Fruit fly (Drosophila melanogaster): ENCODE results near the gene CG32756.
A peak's percentile ranks its signal among the peaks of the same experiment; 100 is the strongest.

Gene CG32756

dm6 chrX:5895821-5896550 lies 49.5 kb upstream of the CG32756 start (continued):
- peak; percentile 67 for TF ChIP-seq CG13775 (GFP tag; optimal IDR thresholded peaks at IDR 0.05)
- peak; percentile 85 for TF ChIP-seq CG12659 (GFP tag; optimal IDR thresholded peaks at IDR 0.05)
- TF ChIP-seq CG6272 (GFP tag; IDR thresholded peaks at IDR 0.05) = peak; percentile 65
- TF ChIP-seq CG11398 (GFP tag; optimal IDR thresholded peaks at IDR 0.05) = peak; percentile 87
- TF ChIP-seq Opbp (GFP tag; IDR thresholded peaks at IDR 0.05; ENCODE audit: partially characterized antibody) = no peak
- TF ChIP-seq CG5953 (GFP tag; IDR thresholded peaks at IDR 0.05) = peak; percentile 91
- TF ChIP-seq B-H1 (GFP tag; IDR thresholded peaks at IDR 0.05) = peak; percentile 91
- peak; percentile 76 for TF ChIP-seq CG3847 (GFP tag; IDR thresholded peaks at IDR 0.05)
- TF ChIP-seq MESR4 (GFP tag; optimal IDR thresholded peaks at IDR 0.05) = peak; percentile 21
- TF ChIP-seq Deaf1 (tag; optimal IDR thresholded peaks at IDR 0.05) = peak; percentile 50
- peak; percentile 68 for TF ChIP-seq CG33213 (GFP tag; optimal IDR thresholded peaks at IDR 0.05)
- TF ChIP-seq CG18011 (GFP tag; optimal IDR thresholded peaks at IDR 0.05) = peak; percentile 61
- TF ChIP-seq toy (GFP tag; IDR thresholded peaks at IDR 0.05) = peak; percentile 79
- peak; percentile 90 for TF ChIP-seq CG14014 (GFP tag; IDR thresholded peaks at IDR 0.05)
- peak; percentile 94 for TF ChIP-seq dysf (GFP tag; IDR thresholded peaks at IDR 0.05)
- TF ChIP-seq CG12104 (GFP tag; optimal IDR thresholded peaks at IDR 0.05) = peak; percentile 75
- TF ChIP-seq CG10267 (tag; optimal IDR thresholded peaks at IDR 0.05) = peak; percentile 78
- TF ChIP-seq cato (GFP tag; optimal IDR thresholded peaks at IDR 0.05; ENCODE audit: borderline replicate concordance) = peak; percentile 79
- peak; percentile 85 for TF ChIP-seq Atf-2 (GFP tag; optimal IDR thresholded peaks at IDR 0.05)
- TF ChIP-seq CG31441 (GFP tag; IDR thresholded peaks at IDR 0.05) = peak; percentile 94
- peak; percentile 87 for TF ChIP-seq Hr3 (GFP tag; optimal IDR thresholded peaks at IDR 0.05)
- TF ChIP-seq unpg (GFP tag; optimal IDR thresholded peaks at IDR 0.05) = peak; percentile 93
- no peak for TF ChIP-seq CG8478 (optimal IDR thresholded peaks at IDR 0.05)
- peak; percentile 90 for TF ChIP-seq lbe (GFP tag; optimal IDR thresholded peaks at IDR 0.05)
- peak; percentile 13 for TF ChIP-seq CG7271 (tag; optimal IDR thresholded peaks at IDR 0.05)
- peak; percentile 95 for TF ChIP-seq ken (GFP tag; IDR thresholded peaks at IDR 0.05)
- peak; percentile 44; the same call in 1 of the 2 replicates for TF ChIP-seq CkIIα-i1 (GFP tag; IDR thresholded peaks at IDR 0.05)
- peak; percentile 87 for TF ChIP-seq onecut (GFP tag; IDR thresholded peaks at IDR 0.05)
- TF ChIP-seq fd64A (GFP tag; optimal IDR thresholded peaks at IDR 0.05) = peak; percentile 84
- TF ChIP-seq E2f1 (GFP tag; IDR thresholded peaks at IDR 0.05) = peak; percentile 90
- peak; percentile 23 for TF ChIP-seq ash1 (GFP tag; optimal IDR thresholded peaks at IDR 0.05)
- TF ChIP-seq amos (GFP tag; IDR thresholded peaks at IDR 0.05; ENCODE audit: partially characterized antibody) = no peak
- TF ChIP-seq CG9215 (GFP tag; IDR thresholded peaks at IDR 0.05) = peak; percentile 67
- peak; percentile 96 for TF ChIP-seq CG2199 (GFP tag; IDR thresholded peaks at IDR 0.05)
- peak; percentile 94 for TF ChIP-seq CG17328 (GFP tag; IDR thresholded peaks at IDR 0.05)
- peak; percentile 85 for TF ChIP-seq CG1647 (GFP tag; optimal IDR thresholded peaks at IDR 0.05)
- TF ChIP-seq NC2β (GFP tag; optimal IDR thresholded peaks at IDR 0.05) = peak; percentile 88
- TF ChIP-seq C15 (GFP tag; IDR thresholded peaks at IDR 0.05) = peak; percentile 64; the same call in 1 of the 3 replicates
- TF ChIP-seq H15 (GFP tag; IDR thresholded peaks at IDR 0.05) = peak; percentile 91
- TF ChIP-seq CG12391 (tag; optimal IDR thresholded peaks at IDR 0.05) = peak; percentile 88
- TF ChIP-seq CG11085 (GFP tag; IDR thresholded peaks at IDR 0.05) = peak; percentile 76; the same call in 1 of the 2 replicates
- TF ChIP-seq CG15696 (tag; optimal IDR thresholded peaks at IDR 0.05) = peak; percentile 15
- TF ChIP-seq hbn (GFP tag; IDR thresholded peaks at IDR 0.05; ENCODE audit: partially characterized antibody) = no peak
- peak; percentile 84 for TF ChIP-seq Taf1 (GFP tag; IDR thresholded peaks at IDR 0.05)
- TF ChIP-seq ac (GFP tag; optimal IDR thresholded peaks at IDR 0.05) = peak; percentile 61
- no peak for TF ChIP-seq CG10543 (GFP tag; optimal IDR thresholded peaks at IDR 0.05)
- TF ChIP-seq CG14965 (GFP tag; optimal IDR thresholded peaks at IDR 0.05; ENCODE audit: borderline replicate concordance) = peak; percentile 75
- peak; percentile 22 for TF ChIP-seq da (GFP tag; optimal IDR thresholded peaks at IDR 0.05)
- peak; percentile 82 for TF ChIP-seq btn (GFP tag; optimal IDR thresholded peaks at IDR 0.05)
- TF ChIP-seq dan (GFP tag; IDR thresholded peaks at IDR 0.05) = peak; percentile 69
